Fruit fly (Drosophila melanogaster) whole organism, prepupa: ENCODE data around the gene hry.
A peak's percentile ranks its signal among the peaks of the same experiment; 100 is the strongest.

Source experiments
- Blimp-1 ChIP-seq: fragments of 200-800 bp; sonication (Bioruptor generic); optimal IDR thresholded peaks from 3 replicates; lab custom pipeline; 2017; ENCODE audit warnings: missing biosample characterization, missing genetic modification characterization, mild to moderate bottlenecking, moderate library complexity, missing genetic modification reagents
- CG10631 ChIP-seq: fragments of 200-800 bp; sonication (Bioruptor generic); optimal IDR thresholded peaks from 2 replicates; lab custom pipeline; 2016; ENCODE audit warnings: missing biosample characterization, missing genetic modification characterization
- CG10669 ChIP-seq: fragments of 200-800 bp; sonication (Bioruptor generic); optimal IDR thresholded peaks from 3 replicates; lab custom pipeline; 2018; ENCODE audit warnings: missing biosample characterization, mild to moderate bottlenecking, missing genetic modification characterization, moderate library complexity
- CG11294 ChIP-seq: fragments of 200-800 bp; sonication (Bioruptor generic); IDR thresholded peaks from 2 replicates; pipeline ENCODE4 v1.3.6; 2022; ENCODE audit warnings: missing biosample characterization, missing genetic modification characterization
- CG11762 ChIP-seq: fragments of 200-800 bp; sonication (Bioruptor generic); optimal IDR thresholded peaks from 3 replicates; lab custom pipeline; 2016; ENCODE audit warnings: missing biosample characterization, missing genetic modification characterization; ENCODE audit not compliant: insufficient read depth
- CG11902 ChIP-seq: fragments of 200-800 bp; sonication (Bioruptor generic); optimal IDR thresholded peaks from 3 replicates; lab custom pipeline; 2016; ENCODE audit warnings: missing biosample characterization, missing genetic modification characterization
- CG15336 ChIP-seq: fragments of 200-800 bp; sonication (Bioruptor generic); IDR thresholded peaks from 2 replicates; pipeline ENCODE4 v1.3.6; 2022; ENCODE audit warnings: missing biosample characterization, missing genetic modification characterization
- CG1621 ChIP-seq: fragments of 200-800 bp; sonication (Bioruptor generic); optimal IDR thresholded peaks from 3 replicates; lab custom pipeline; 2018; ENCODE audit warnings: missing biosample characterization, mild to moderate bottlenecking, missing genetic modification characterization
- CG16779 ChIP-seq: fragments of 200-800 bp; sonication (Bioruptor generic); optimal IDR thresholded peaks from 3 replicates; lab custom pipeline; 2017; ENCODE audit warnings: missing biosample characterization, mild to moderate bottlenecking, missing genetic modification characterization
- CG3032 ChIP-seq: fragments of 200-800 bp; optimal IDR thresholded peaks from 2 replicates; lab custom pipeline; 2019; ENCODE audit warnings: missing biosample characterization, mild to moderate bottlenecking, missing genetic modification characterization, moderate library complexity
- CG31627 ChIP-seq: fragments of 200-800 bp; sonication (Bioruptor generic); optimal IDR thresholded peaks from 3 replicates; lab custom pipeline; 2016; ENCODE audit warnings: missing biosample characterization, missing genetic modification characterization
- CG32006 ChIP-seq: fragments of 200-800 bp; sonication (Bioruptor generic); optimal IDR thresholded peaks from 3 replicates; lab custom pipeline; 2017; ENCODE audit warnings: missing biosample characterization, mild to moderate bottlenecking, missing genetic modification characterization
- CG34406 ChIP-seq: fragments of 200-800 bp; sonication (Bioruptor generic); optimal IDR thresholded peaks from 3 replicates; lab custom pipeline; 2016; ENCODE audit warnings: missing biosample characterization, missing genetic modification characterization
- CG3919 ChIP-seq: fragments of 200-800 bp; sonication (Bioruptor generic); optimal IDR thresholded peaks from 3 replicates; lab custom pipeline; 2016; ENCODE audit warnings: missing biosample characterization, missing genetic modification characterization
- CG4318 ChIP-seq: fragments of 200-800 bp; sonication (Bioruptor generic); optimal IDR thresholded peaks from 3 replicates; lab custom pipeline; 2017; ENCODE audit warnings: missing biosample characterization, mild to moderate bottlenecking, missing genetic modification characterization
- CG6163 ChIP-seq: fragments of 200-800 bp; sonication (Bioruptor generic); IDR thresholded peaks from 3 replicates; pipeline ENCODE4 v1.3.6; 2022; ENCODE audit warnings: missing biosample characterization, missing genetic modification characterization
- CG6792 ChIP-seq: fragments of 200-800 bp; sonication (Bioruptor generic); optimal IDR thresholded peaks from 3 replicates; lab custom pipeline; 2016; ENCODE audit warnings: missing biosample characterization, missing genetic modification characterization
- CG6808 ChIP-seq: fragments of 200-800 bp; sonication (Bioruptor generic); optimal IDR thresholded peaks from 3 replicates; lab custom pipeline; 2017; ENCODE audit warnings: missing biosample characterization, missing genetic modification characterization, mild to moderate bottlenecking, moderate library complexity, missing genetic modification reagents
- CG6854 ChIP-seq: fragments of 200-800 bp; sonication (Bioruptor generic); optimal IDR thresholded peaks from 2 replicates; lab custom pipeline; 2017; ENCODE audit warnings: missing biosample characterization, mild to moderate bottlenecking, missing genetic modification characterization
- CG8319 ChIP-seq: fragments of 200-800 bp; sonication (Bioruptor generic); optimal IDR thresholded peaks from 3 replicates; lab custom pipeline; 2016; ENCODE audit warnings: missing biosample characterization, missing genetic modification characterization
- CG8632 ChIP-seq: fragments of 200-800 bp; sonication (Bioruptor generic); optimal IDR thresholded peaks from 3 replicates; lab custom pipeline; 2016; ENCODE audit warnings: missing biosample characterization, missing genetic modification characterization
- CG9139 ChIP-seq: fragments of 200-800 bp; sonication (Bioruptor generic); optimal IDR thresholded peaks from 3 replicates; lab custom pipeline; 2017; ENCODE audit warnings: missing biosample characterization, mild to moderate bottlenecking, missing genetic modification characterization
- Eip78C ChIP-seq: fragments of 200-800 bp; sonication (Bioruptor generic); peaks from one replicate; lab custom pipeline; 2016; ENCODE audit warnings: missing biosample characterization, missing genetic modification characterization
- Eip93F ChIP-seq: fragments of 200-800 bp; sonication (Bioruptor generic); optimal IDR thresholded peaks from 2 replicates; lab custom pipeline; 2016; ENCODE audit warnings: missing biosample characterization, mild to moderate bottlenecking, missing genetic modification characterization
- Ets21C ChIP-seq: fragments of 200-800 bp; sonication (Bioruptor generic); optimal IDR thresholded peaks from 3 replicates; lab custom pipeline; 2016; ENCODE audit warnings: missing biosample characterization, missing genetic modification characterization
- Ets96B ChIP-seq: fragments of 200-800 bp; optimal IDR thresholded peaks from 2 replicates; lab custom pipeline; 2019; ENCODE audit warnings: missing biosample characterization, mild to moderate bottlenecking, missing genetic modification characterization, moderate library complexity
- Gug ChIP-seq: fragments of 200-800 bp; sonication (Bioruptor generic); IDR thresholded peaks from 2 replicates; pipeline ENCODE4 v1.3.6; 2022; ENCODE audit warnings: missing biosample characterization, missing genetic modification characterization
- Hr38 ChIP-seq: sonication (Bioruptor generic); optimal IDR thresholded peaks from 2 replicates; lab custom pipeline; 2016; ENCODE audit warnings: missing biosample characterization, missing genetic modification characterization
- Hr39 ChIP-seq: fragments of 200-800 bp; sonication (Bioruptor generic); optimal IDR thresholded peaks from 2 replicates; lab custom pipeline; 2016; ENCODE audit warnings: missing biosample characterization, missing genetic modification characterization
- Lpt ChIP-seq: fragments of 200-800 bp; sonication (Bioruptor generic); optimal IDR thresholded peaks from 3 replicates; lab custom pipeline; 2016; ENCODE audit warnings: missing biosample characterization, missing genetic modification characterization
- Met ChIP-seq: fragments of 200-800 bp; sonication (Bioruptor generic); optimal IDR thresholded peaks from 3 replicates; lab custom pipeline; 2016; ENCODE audit warnings: missing biosample characterization, missing genetic modification characterization
- OdsH ChIP-seq: fragments of 200-800 bp; sonication (Bioruptor generic); optimal IDR thresholded peaks from 3 replicates; lab custom pipeline; 2016; ENCODE audit warnings: missing biosample characterization, missing genetic modification characterization
- Smox ChIP-seq: fragments of 200-800 bp; sonication (Bioruptor generic); optimal IDR thresholded peaks from 3 replicates; lab custom pipeline; 2016; ENCODE audit warnings: missing biosample characterization, missing genetic modification characterization
- Sox102F ChIP-seq: fragments of 200-800 bp; sonication (Bioruptor generic); optimal IDR thresholded peaks from 2 replicates; lab custom pipeline; 2016; ENCODE audit warnings: missing biosample characterization, mild to moderate bottlenecking, missing genetic modification characterization
- Sox14 ChIP-seq: fragments of 200-800 bp; sonication (Bioruptor generic); optimal IDR thresholded peaks from 3 replicates; lab custom pipeline; 2016; ENCODE audit warnings: missing biosample characterization, missing genetic modification characterization
- Sox15 ChIP-seq: fragments of 200-800 bp; sonication (Bioruptor generic); optimal IDR thresholded peaks from 3 replicates; lab custom pipeline; 2016; ENCODE audit warnings: missing biosample characterization, missing genetic modification characterization
- achi ChIP-seq: fragments of 200-800 bp; sonication (Bioruptor generic); optimal IDR thresholded peaks from 3 replicates; lab custom pipeline; 2016; ENCODE audit warnings: missing biosample characterization, missing genetic modification characterization
- acj6 ChIP-seq: fragments of 200-800 bp; sonication (Bioruptor generic); optimal IDR thresholded peaks from 3 replicates; lab custom pipeline; 2016; ENCODE audit warnings: missing biosample characterization, missing genetic modification characterization
- cyc ChIP-seq: fragments of 200-800 bp; sonication (Bioruptor generic); optimal IDR thresholded peaks from 3 replicates; lab custom pipeline; 2016; ENCODE audit warnings: missing biosample characterization, missing genetic modification characterization
- dsx ChIP-seq: fragments of 200-800 bp; optimal IDR thresholded peaks from 3 replicates; lab custom pipeline; 2019; ENCODE audit warnings: missing biosample characterization, mild to moderate bottlenecking, missing genetic modification characterization, moderate library complexity; ENCODE audit not compliant: poor library complexity, severe bottlenecking
- eg ChIP-seq: fragments of 200-800 bp; sonication (Bioruptor generic); IDR thresholded peaks from 3 replicates; pipeline ENCODE4 v1.3.6; 2022; ENCODE audit warnings: missing biosample characterization, missing genetic modification characterization
- esn ChIP-seq: fragments of 200-800 bp; sonication (Bioruptor generic); optimal IDR thresholded peaks from 2 replicates; lab custom pipeline; 2016; ENCODE audit warnings: missing biosample characterization, mild to moderate bottlenecking, missing genetic modification characterization, moderate library complexity
- fd85E ChIP-seq: fragments of 200-800 bp; sonication (Bioruptor generic); optimal IDR thresholded peaks from 3 replicates; lab custom pipeline; 2016; ENCODE audit warnings: missing biosample characterization, missing genetic modification characterization
- spab ChIP-seq: fragments of 200-800 bp; sonication (Bioruptor generic); optimal IDR thresholded peaks from 2 replicates; lab custom pipeline; 2017; ENCODE audit warnings: missing biosample characterization, mild to moderate bottlenecking, missing genetic modification characterization, missing genetic modification reagents
- ss ChIP-seq, 2 experiments: fragments of 200-800 bp; sonication (Bioruptor generic); optimal IDR thresholded peaks; 2 replicates in 1 of 2; 3 replicates in 1 of 2; lab custom pipeline; 2017 to 2018; ENCODE audit warnings: mild to moderate bottlenecking in 2 of 2, missing biosample characterization in 2 of 2, missing genetic modification characterization in 2 of 2, moderate library complexity in 1 of 2
- svp ChIP-seq: fragments of 200-800 bp; sonication (Bioruptor generic); peaks from one replicate; lab custom pipeline; 2016; ENCODE audit warnings: missing biosample characterization, missing genetic modification characterization
- topi ChIP-seq: fragments of 200-800 bp; sonication (Bioruptor generic); optimal IDR thresholded peaks from 3 replicates; lab custom pipeline; 2016; ENCODE audit warnings: missing biosample characterization, missing genetic modification characterization
- vri ChIP-seq: fragments of 200-800 bp; sonication (Bioruptor generic); optimal IDR thresholded peaks from 3 replicates; lab custom pipeline; 2016; ENCODE audit warnings: missing biosample characterization, mild to moderate bottlenecking, missing genetic modification characterization

Gene hry

DNA sequence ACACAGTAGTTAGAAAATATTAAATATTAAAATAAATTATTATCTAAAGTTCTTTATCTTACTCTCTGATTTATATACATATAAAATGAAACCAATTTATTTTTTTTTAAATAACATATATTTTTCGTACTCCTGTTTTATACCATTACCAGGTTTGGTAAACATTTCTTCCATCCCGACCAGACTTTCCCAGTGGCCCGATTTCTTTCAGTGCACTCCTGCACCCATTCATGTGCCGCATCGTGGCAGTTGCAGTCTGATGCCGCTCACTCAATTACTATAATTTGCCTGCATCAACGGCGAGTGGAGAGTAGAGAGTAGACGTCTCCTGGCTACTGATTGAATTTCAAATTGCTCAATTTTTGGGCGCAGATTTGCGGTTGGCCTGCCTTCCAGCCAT, 32.3 kb downstream of the hry start:
- TF ChIP-seq dsx (no peak), CG11762 (GFP tag; lab: Kevin White, UChicago) (peak; percentile 30), CG8632 (peak; percentile 22), Ets21C (GFP tag; lab: Kevin White, UChicago) (no peak), Sox14 (GFP tag; lab: Kevin White, UChicago) (no peak), vri (GFP tag; lab: Kevin White, UChicago) (no peak), Lpt (GFP tag; lab: Kevin White, UChicago) (no peak), fd85E (no peak), svp (GFP tag; lab: Kevin White, UChicago) (peak; percentile 71), CG6854 (GFP tag; lab: Kevin White, UChicago) (no peak), eg (GFP tag; lab: Robert Waterston, UW) (0 out of 3 replicates have a peak, but pooled peaks have one; percentile 15), CG10631 (peak; percentile 6), CG11294 (GFP tag; lab: Robert Waterston, UW) (no peak), ss (GFP tag; optimal IDR thresholded peaks at IDR 0.05; lab: Kevin White, UChicago) (peak in 1 of 2 experiments; percentile 22), CG9139 (GFP tag; lab: Kevin White, UChicago) (no peak), esn (GFP tag; lab: Kevin White, UChicago) (peak; percentile 37), Sox15 (GFP tag; lab: Kevin White, UChicago) (no peak), CG31627 (GFP tag; lab: Kevin White, UChicago) (no peak), Gug (no peak), cyc (GFP tag; lab: Kevin White, UChicago) (peak; percentile 11), CG1621 (tag; lab: Kevin White, UChicago) (no peak), CG3032 (tag; lab: Kevin White, UChicago) (peak; percentile 30), Blimp-1 (GFP tag; lab: Kevin White, UChicago) (no peak), acj6 (GFP tag; lab: Kevin White, UChicago) (peak; percentile 13), Met (peak; percentile 3), CG16779 (tag; lab: Kevin White, UChicago) (no peak), CG6808 (GFP tag; lab: Kevin White, UChicago) (no peak), CG32006 (GFP tag; lab: Kevin White, UChicago) (peak; percentile 50), achi (GFP tag; lab: Kevin White, UChicago) (peak; percentile 10), CG6163 (0 out of 3 replicates have a peak, but pooled peaks have one; percentile 43), Eip93F (GFP tag; lab: Kevin White, UChicago) (no peak), Hr39 (GFP tag; lab: Kevin White, UChicago) (no peak), CG34406 (GFP tag; lab: Kevin White, UChicago) (peak; percentile 28), topi (no peak), OdsH (GFP tag; lab: Kevin White, UChicago) (peak; percentile 31), Smox (GFP tag; lab: Kevin White, UChicago) (peak; percentile 18), CG6792 (GFP tag; lab: Kevin White, UChicago) (no peak), CG3919 (GFP tag; lab: Kevin White, UChicago) (peak; percentile 37), Eip78C (GFP tag; lab: Kevin White, UChicago) (peak; percentile 79)

DNA sequence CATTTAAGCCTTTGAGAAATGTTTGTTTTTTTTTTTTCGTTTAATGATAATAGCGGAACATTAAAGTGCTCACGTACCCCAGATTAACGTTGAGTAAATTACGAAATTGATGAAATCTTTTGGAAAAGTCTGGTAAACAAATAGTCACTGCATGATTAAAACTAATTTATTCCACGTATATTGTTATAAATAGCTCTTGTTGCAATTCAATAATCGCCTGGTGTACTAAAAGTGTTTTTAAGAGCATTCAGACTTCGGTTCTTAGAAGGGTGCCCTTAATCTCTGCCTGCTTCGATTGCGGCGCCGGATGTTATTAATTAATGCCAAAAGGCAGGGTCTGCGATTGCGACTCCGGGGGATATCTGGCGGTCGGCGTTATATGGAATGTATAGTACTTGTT, 33.3 kb downstream of the hry start:
- no peak for TF ChIP-seq CG10669 (GFP tag; lab: Kevin White, UChicago)
- peak; percentile 19 for TF ChIP-seq vri (GFP tag; lab: Kevin White, UChicago)
- TF ChIP-seq, all 60 proteins: peak for 1

DNA sequence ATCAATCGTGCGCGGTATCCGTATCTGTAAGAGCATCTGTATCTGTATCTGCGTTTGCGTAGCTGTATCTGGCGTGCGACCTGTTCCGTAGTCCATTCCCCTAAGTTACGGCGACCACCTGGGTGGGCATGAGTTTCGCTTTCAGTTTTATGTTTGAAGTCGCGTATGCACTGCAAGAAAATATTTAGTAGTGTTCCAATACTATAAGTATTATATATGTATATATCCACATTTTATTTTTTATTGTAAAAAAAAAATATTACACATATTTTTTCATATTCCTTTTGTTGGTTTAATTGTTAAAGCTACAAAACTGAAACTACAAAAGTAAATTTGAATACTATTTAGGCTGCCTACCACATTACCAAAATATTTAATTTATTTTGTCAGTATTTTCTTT, 37.4 kb downstream of the hry start:
- TF ChIP-seq CG10669 (GFP tag; lab: Kevin White, UChicago), result no peak
- TF ChIP-seq Ets96B (tag; lab: Kevin White, UChicago), result peak; percentile 6
- TF ChIP-seq spab, result no peak
- no peak for TF ChIP-seq Hr39 (GFP tag; lab: Kevin White, UChicago)
- TF ChIP-seq CG15336 (GFP tag; lab: Robert Waterston, UW), result no peak
- no peak for TF ChIP-seq CG9139 (GFP tag; lab: Kevin White, UChicago)
- no peak for TF ChIP-seq topi
- no peak for TF ChIP-seq CG4318
- no peak for TF ChIP-seq dsx
- no peak for TF ChIP-seq CG10631
- no peak for TF ChIP-seq CG11902 (GFP tag; lab: Kevin White, UChicago)
- TF ChIP-seq CG1621 (tag; lab: Kevin White, UChicago), result no peak
- no peak for TF ChIP-seq CG6854 (GFP tag; lab: Kevin White, UChicago)
- peak; percentile 18 for TF ChIP-seq esn (GFP tag; lab: Kevin White, UChicago)
- no peak for TF ChIP-seq Sox102F
- no peak for TF ChIP-seq Hr38 (GFP tag; lab: Kevin White, UChicago)
- no peak for TF ChIP-seq CG3919 (GFP tag; lab: Kevin White, UChicago)
- no peak for TF ChIP-seq CG11762 (GFP tag; lab: Kevin White, UChicago)
- TF ChIP-seq CG6808 (GFP tag; lab: Kevin White, UChicago), result no peak
- TF ChIP-seq acj6 (GFP tag; lab: Kevin White, UChicago), result no peak
- no peak for TF ChIP-seq CG8319
